Fruit fly (Drosophila melanogaster): ENCODE measurements around the gene CG3226.
A peak's percentile ranks its signal among the peaks of the same experiment; 100 is the strongest.

Gene CG3226

dm6 chrX:6656626-6657558 lies 2.8 kb upstream of the CG3226 start (continued):
- TF ChIP-seq CG6854 (GFP tag; optimal IDR thresholded peaks at IDR 0.05) (peak; percentile 54), caup (GFP tag; optimal IDR thresholded peaks at IDR 0.05; ENCODE audit: severe bottlenecking) (peak; percentile 57), CrebB (tag; optimal IDR thresholded peaks at IDR 0.05) (peak; percentile 67), CG3281 (GFP tag; optimal IDR thresholded peaks at IDR 0.05) (peak; percentile 54), CG12155 (GFP tag; optimal IDR thresholded peaks at IDR 0.05) (peak; percentile 2), Atf6 (GFP tag; IDR thresholded peaks at IDR 0.05) (peak; percentile 51; the same call in 1 of the 2 replicates), lilli (GFP tag; optimal IDR thresholded peaks at IDR 0.05) (peak; percentile 45), Chrac-16 (GFP tag; optimal IDR thresholded peaks at IDR 0.05) (peak; percentile 24), Bteb2 (GFP tag; optimal IDR thresholded peaks at IDR 0.05) (no peak), nerfin-1 (tag; optimal IDR thresholded peaks at IDR 0.05) (peak; percentile 43), CG17568 (GFP tag; optimal IDR thresholded peaks at IDR 0.05) (peak; percentile 30), CG8290 (GFP tag; optimal IDR thresholded peaks at IDR 0.05) (no peak), CG8290 (tag; optimal IDR thresholded peaks at IDR 0.05) (peak in 1 of 2 experiments; percentile 1), Oli (tag; optimal IDR thresholded peaks at IDR 0.05) (peak; percentile 40), grau (tag; optimal IDR thresholded peaks at IDR 0.05) (peak; percentile 71), tll (GFP tag; optimal IDR thresholded peaks at IDR 0.05) (peak in 1 of 2 experiments; percentile 38), CG13287 (GFP tag; IDR thresholded peaks at IDR 0.05; ENCODE audit: partially characterized antibody) (peak; percentile 48), HmgZ (tag; optimal IDR thresholded peaks at IDR 0.05) (peak; percentile 55), cwo (GFP tag; optimal IDR thresholded peaks at IDR 0.05) (peak; percentile 52), CG17802 (tag; optimal IDR thresholded peaks at IDR 0.05) (no peak), crol (GFP tag; IDR thresholded peaks at IDR 0.05) (peak; percentile 60; the same call in 1 of the 2 replicates), Jarid2 (GFP tag; optimal IDR thresholded peaks at IDR 0.05) (no peak), Dbx (GFP tag; IDR thresholded peaks at IDR 0.05) (peak; percentile 14; the same call in 1 of the 3 replicates), sqz (GFP tag; optimal IDR thresholded peaks at IDR 0.05) (peak; percentile 70), Hr51 (GFP tag; optimal IDR thresholded peaks at IDR 0.05) (peak in 1 of 2 experiments; percentile 62), nom (GFP tag; optimal IDR thresholded peaks at IDR 0.05) (peak; percentile 63), CG1233 (GFP tag; optimal IDR thresholded peaks at IDR 0.05) (peak; percentile 33), Sry-δ (GFP tag; optimal IDR thresholded peaks at IDR 0.05) (no peak), abd-A (tag; optimal IDR thresholded peaks at IDR 0.05) (peak; percentile 47), Hmr (GFP tag; optimal IDR thresholded peaks at IDR 0.05) (peak; percentile 69), bsh (GFP tag; optimal IDR thresholded peaks at IDR 0.05) (peak in 1 of 2 experiments; percentile 25), ranshi (GFP tag; IDR thresholded peaks at IDR 0.05) (0 out of 2 replicates have a peak, but pooled peaks have one; percentile 4), CG6683 (GFP tag; optimal IDR thresholded peaks at IDR 0.05) (peak; percentile 11), nmo (GFP tag; optimal IDR thresholded peaks at IDR 0.05) (peak; percentile 52), dimm (GFP tag; IDR thresholded peaks at IDR 0.05) (no peak), ttk (GFP tag; IDR thresholded peaks at IDR 0.05) (no peak), CG1603 (tag; optimal IDR thresholded peaks at IDR 0.05) (peak; percentile 30), CG8944 (GFP tag; optimal IDR thresholded peaks at IDR 0.05) (no peak), CG17359 (tag; optimal IDR thresholded peaks at IDR 0.05) (peak; percentile 27), CG10979 (tag; optimal IDR thresholded peaks at IDR 0.05) (peak; percentile 22), Max (GFP tag; optimal IDR thresholded peaks at IDR 0.05) (peak; percentile 15), CG13424 (tag; optimal IDR thresholded peaks at IDR 0.05) (peak; percentile 63), lbe (GFP tag; optimal IDR thresholded peaks at IDR 0.05) (peak; percentile 46), CG6175 (GFP tag; IDR thresholded peaks at IDR 0.05) (0 out of 3 replicates have a peak, but pooled peaks have one; percentile 10), wek (GFP tag; optimal IDR thresholded peaks at IDR 0.05) (no peak), twi (tag; optimal IDR thresholded peaks at IDR 0.05) (peak; percentile 24)

All from whole organism, embryonic.